Worm (Caenorhabditis elegans) whole organism, L4 larva: ENCODE results near the gene R02E4.2.

ENCODE experiments used
- F37D6.2 ChIP-seq: sonication (generic microtip); optimal IDR thresholded peaks from 2 replicates; lab custom pipeline; 2016; ENCODE audit warnings: mild to moderate bottlenecking, missing genetic modification characterization, missing compliant biosample characterization
- F49E8.2 ChIP-seq: sonication (generic microtip); optimal IDR thresholded peaks from 2 replicates; lab custom pipeline; 2016; ENCODE audit warnings: missing compliant biosample characterization, mild to moderate bottlenecking, missing genetic modification characterization, borderline replicate concordance
- aha-1 ChIP-seq: fragments of 150-350 bp; peaks from one replicate; lab custom pipeline; 2014; ENCODE audit warnings: missing biosample characterization, missing genetic modification characterization
- attf-4 ChIP-seq: sonication (generic microtip); optimal IDR thresholded peaks from 3 replicates; lab custom pipeline; 2017; ENCODE audit warnings: missing biosample characterization, missing genetic modification characterization
- ceh-20 ChIP-seq: fragments of 200-800 bp; sonication (Bioruptor generic); IDR thresholded peaks from 2 replicates; pipeline ENCODE4 v1.3.6; 2022; ENCODE audit warnings: missing genetic modification reagents, missing genetic modification characterization, missing compliant biosample characterization
- ceh-28 ChIP-seq: fragments of 150-350 bp; optimal IDR thresholded peaks from 2 replicates; lab custom pipeline; 2014; ENCODE audit warnings: missing biosample characterization, missing genetic modification reagents, missing genetic modification characterization
- ces-1 ChIP-seq: fragments of 150-350 bp; sonication (generic microtip); optimal IDR thresholded peaks from 4 replicates; lab custom pipeline; 2014; ENCODE audit warnings: missing biosample characterization, missing genetic modification reagents, missing genetic modification characterization
- dmd-6 ChIP-seq: fragments of 200-800 bp; sonication (Bioruptor generic); IDR thresholded peaks from 2 replicates; pipeline ENCODE4 v1.3.6; 2022; ENCODE audit warnings: missing genetic modification reagents, missing genetic modification characterization, missing compliant biosample characterization
- egl-43 ChIP-seq: fragments of 200-800 bp; sonication (Bioruptor generic); IDR thresholded peaks from 2 replicates; pipeline ENCODE4 v1.3.6; 2022; ENCODE audit warnings: missing genetic modification reagents, missing genetic modification characterization, missing compliant biosample characterization
- fos-1 ChIP-seq: fragments of 150-350 bp; optimal IDR thresholded peaks from 2 replicates; lab custom pipeline; 2014; ENCODE audit warnings: missing biosample characterization, missing genetic modification characterization
- hlh-11 ChIP-seq: fragments of 200-800 bp; sonication (Bioruptor generic); optimal IDR thresholded peaks from 2 replicates; lab custom pipeline; 2018; ENCODE audit warnings: mild to moderate bottlenecking, missing genetic modification characterization, missing compliant biosample characterization
- hlh-30 ChIP-seq: sonication (generic microtip); optimal IDR thresholded peaks from 2 replicates; lab custom pipeline; 2017; ENCODE audit warnings: antibody characterized with exemption, mild to moderate bottlenecking, missing genetic modification characterization, missing compliant biosample characterization; ENCODE audit not compliant: insufficient read depth
- hmg-1.1 ChIP-seq: fragments of 200-800 bp; sonication (Bioruptor generic); IDR thresholded peaks from 2 replicates; pipeline ENCODE4 v1.3.6; 2022; ENCODE audit warnings: missing genetic modification reagents, missing genetic modification characterization, missing compliant biosample characterization
- lin-1 ChIP-seq: fragments of 200-800 bp; sonication (Bioruptor generic); IDR thresholded peaks from 2 replicates; pipeline ENCODE4 v1.3.6; 2022; ENCODE audit warnings: missing genetic modification reagents, missing genetic modification characterization, missing compliant biosample characterization
- lin-13 ChIP-seq: fragments of 150-350 bp; optimal IDR thresholded peaks from 2 replicates; lab custom pipeline; 2014; ENCODE audit warnings: missing biosample characterization, missing genetic modification reagents, missing genetic modification characterization
- lin-29 ChIP-seq: fragments of 200-800 bp; sonication (Bioruptor generic); IDR thresholded peaks from 2 replicates; pipeline ENCODE4 v1.3.6; 2022; ENCODE audit warnings: missing genetic modification reagents, missing genetic modification characterization, missing compliant biosample characterization
- mdl-1 ChIP-seq, 2 experiments: fragments of 150-350 bp in 1 of 2; sonication (generic microtip) in 1 of 2; optimal IDR thresholded peaks; 2 replicates each; lab custom pipeline; 2014 to 2017; ENCODE audit warnings: missing biosample characterization in 2 of 2, missing genetic modification characterization in 2 of 2
- mep-1 ChIP-seq: fragments of 150-350 bp; sonication (generic microtip); optimal IDR thresholded peaks from 3 replicates; lab custom pipeline; 2014; ENCODE audit warnings: missing biosample characterization, missing genetic modification characterization
- mes-2 ChIP-seq: sonication (generic microtip); optimal IDR thresholded peaks from 2 replicates; lab custom pipeline; 2016; ENCODE audit warnings: missing genotype, mild to moderate bottlenecking, missing genetic modification characterization, missing compliant biosample characterization; ENCODE audit not compliant: poor library complexity, severe bottlenecking
- mxl-2 ChIP-seq: fragments of 200-800 bp; sonication (Bioruptor generic); conservative IDR thresholded peaks from 2 replicates; pipeline ENCODE4 v1.3.6; 2022; ENCODE audit warnings: missing genetic modification reagents, missing genetic modification characterization, missing compliant biosample characterization
- nhr-11 ChIP-seq: fragments of 150-350 bp; optimal IDR thresholded peaks from 2 replicates; lab custom pipeline; 2014; ENCODE audit warnings: missing biosample characterization, missing genetic modification characterization
- nhr-25 ChIP-seq: sonication (generic microtip); optimal IDR thresholded peaks from 2 replicates; lab custom pipeline; 2017; ENCODE audit warnings: missing genetic modification characterization, mild to moderate bottlenecking, missing compliant biosample characterization, antibody characterized with exemption, moderate library complexity, borderline replicate concordance; ENCODE audit not compliant: insufficient read depth
- nhr-48 ChIP-seq: sonication (generic microtip); optimal IDR thresholded peaks from 2 replicates; lab custom pipeline; 2016; ENCODE audit warnings: mild to moderate bottlenecking, missing genetic modification characterization, missing compliant biosample characterization
- nhr-77 ChIP-seq: fragments of 150-350 bp; optimal IDR thresholded peaks from 2 replicates; lab custom pipeline; 2014; ENCODE audit warnings: missing biosample characterization, missing genetic modification characterization
- rbr-2 ChIP-seq: sonication (generic microtip); optimal IDR thresholded peaks from 2 replicates; lab custom pipeline; 2016; ENCODE audit warnings: missing genotype, missing genetic modification characterization, missing compliant biosample characterization
- snpc-1.2 ChIP-seq: fragments of 200-800 bp; sonication (Bioruptor generic); IDR thresholded peaks from 2 replicates; pipeline ENCODE4 v1.3.6; 2022; ENCODE audit warnings: missing genetic modification reagents, missing genetic modification characterization, missing compliant biosample characterization
- spr-1 ChIP-seq: sonication (generic microtip); optimal IDR thresholded peaks from 2 replicates; lab custom pipeline; 2016; ENCODE audit warnings: mild to moderate bottlenecking, missing genetic modification characterization, missing compliant biosample characterization
- tra-1 ChIP-seq: fragments of 200-800 bp; sonication (Bioruptor generic); IDR thresholded peaks from 2 replicates; pipeline ENCODE4 v1.3.6; 2022; ENCODE audit warnings: missing genetic modification reagents, missing genetic modification characterization, missing compliant biosample characterization
- unc-62 ChIP-seq, 3 experiments: fragments of 150-350 bp in 1 of 3; sonication (generic microtip); optimal IDR thresholded peaks in 2 of 3; peaks in 1 of 3; 1 replicate in 1 of 3; 2 replicates in 2 of 3; lab custom pipeline; 2014 to 2017; ENCODE audit warnings: missing biosample characterization in 3 of 3, missing genetic modification characterization in 3 of 3, missing genetic modification reagents in 3 of 3, missing genotype in 1 of 3
- zfp-3 ChIP-seq: fragments of 200-800 bp; sonication (Bioruptor generic); conservative IDR thresholded peaks from 2 replicates; pipeline ENCODE4 v1.3.6; 2022; ENCODE audit warnings: missing genetic modification reagents, missing genetic modification characterization, missing compliant biosample characterization
- zip-11 ChIP-seq: fragments of 200-800 bp; sonication (Bioruptor generic); IDR thresholded peaks from 2 replicates; pipeline ENCODE4 v1.3.6; 2022; ENCODE audit warnings: missing genetic modification characterization, missing compliant biosample characterization

R02E4.2 gene

DNA sequence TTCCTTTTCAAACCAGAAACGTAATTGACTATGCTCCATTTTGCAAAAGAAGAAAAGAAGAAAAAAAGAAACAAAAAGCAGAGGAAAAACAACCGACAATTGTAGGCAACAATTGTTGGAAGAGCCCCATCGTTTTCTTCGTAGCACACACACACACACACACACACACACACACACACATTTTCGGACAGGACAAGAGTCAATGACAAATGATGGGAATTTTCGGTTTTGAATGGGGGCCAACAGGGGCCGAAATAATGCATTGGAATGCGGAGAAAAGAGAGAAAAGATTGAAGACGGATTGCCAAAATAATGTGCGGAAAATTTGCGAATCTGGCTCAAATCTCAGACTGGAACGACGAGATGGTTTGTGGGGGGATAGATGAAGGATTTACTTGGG is 47.5 kb downstream of the R02E4.2 start:
- TF ChIP-seq rbr-2 (tag; lab: Kevin White, UChicago) (no peak), snpc-1.2 (GFP tag; lab: Robert Waterston, UW) (no peak), ces-1 (no peak), lin-29 (GFP tag; lab: Robert Waterston, UW) (no peak), attf-4 (tag; lab: Kevin White, UChicago) (no peak), nhr-77 (tag; lab: Kevin White, UChicago) (no peak), hlh-11 (tag; lab: Kevin White, UChicago) (no peak), mep-1 (tag; lab: Kevin White, UChicago) (peak; percentile 17), F49E8.2 (no peak), aha-1 (tag; lab: Kevin White, UChicago) (no peak), nhr-25 (tag; lab: Kevin White, UChicago) (no peak), mxl-2 (GFP tag; lab: Robert Waterston, UW) (no peak), egl-43 (GFP tag; lab: Robert Waterston, UW) (no peak), ceh-20 (GFP tag; lab: Robert Waterston, UW) (0 out of 2 replicates have a peak, but pooled peaks have one; percentile 24)

DNA sequence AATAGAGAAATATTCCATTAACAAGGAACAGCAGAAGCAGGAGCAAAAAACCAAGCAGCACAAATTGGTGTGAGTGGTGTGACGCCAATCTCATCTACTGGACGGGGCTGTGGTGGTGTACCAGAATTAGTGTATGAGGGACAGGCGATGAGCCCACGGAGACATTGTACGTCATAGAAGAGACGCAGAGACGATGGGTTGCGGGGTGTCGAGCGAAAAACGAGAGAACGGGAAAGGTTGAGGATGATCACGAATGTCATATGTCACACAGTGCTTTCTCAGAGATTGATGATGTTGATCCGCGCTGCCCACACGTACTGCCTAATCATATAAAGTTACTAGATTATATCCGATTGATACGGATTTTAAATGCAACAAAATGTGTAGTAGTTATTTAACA is 50.6 kb downstream of the R02E4.2 start:
- TF ChIP-seq unc-62 (GFP tag; optimal IDR thresholded peaks at IDR 0.05 in 1 of 2; lab: Kevin White, UChicago): peak in 1 of 2 experiments; percentile 27
- TF ChIP-seq unc-62 (tag; optimal IDR thresholded peaks at IDR 0.05; lab: Kevin White, UChicago): no peak
- no peak for TF ChIP-seq zfp-3
- TF ChIP-seq hlh-30 (tag; lab: Kevin White, UChicago): peak; percentile 62
- TF ChIP-seq aha-1 (tag; lab: Kevin White, UChicago): peak; percentile 48
- 0 out of 2 replicates have a peak, but pooled peaks have one; percentile 9 for TF ChIP-seq dmd-6 (GFP tag; lab: Robert Waterston, UW)
- TF ChIP-seq attf-4 (tag; lab: Kevin White, UChicago): no peak
- no peak for TF ChIP-seq fos-1
- TF ChIP-seq nhr-11 (tag; lab: Kevin White, UChicago): peak; percentile 3
- TF ChIP-seq hlh-11 (tag; lab: Kevin White, UChicago): peak; percentile 43
- peak; percentile 33 for TF ChIP-seq mes-2 (tag; lab: Kevin White, UChicago)
- peak; percentile 36; the same call in 1 of the 2 replicates for TF ChIP-seq hmg-1.1 (GFP tag; lab: Robert Waterston, UW)
- peak in 1 of 2 experiments; percentile 41 for TF ChIP-seq mdl-1 (tag; optimal IDR thresholded peaks at IDR 0.05; lab: Kevin White, UChicago)

DNA sequence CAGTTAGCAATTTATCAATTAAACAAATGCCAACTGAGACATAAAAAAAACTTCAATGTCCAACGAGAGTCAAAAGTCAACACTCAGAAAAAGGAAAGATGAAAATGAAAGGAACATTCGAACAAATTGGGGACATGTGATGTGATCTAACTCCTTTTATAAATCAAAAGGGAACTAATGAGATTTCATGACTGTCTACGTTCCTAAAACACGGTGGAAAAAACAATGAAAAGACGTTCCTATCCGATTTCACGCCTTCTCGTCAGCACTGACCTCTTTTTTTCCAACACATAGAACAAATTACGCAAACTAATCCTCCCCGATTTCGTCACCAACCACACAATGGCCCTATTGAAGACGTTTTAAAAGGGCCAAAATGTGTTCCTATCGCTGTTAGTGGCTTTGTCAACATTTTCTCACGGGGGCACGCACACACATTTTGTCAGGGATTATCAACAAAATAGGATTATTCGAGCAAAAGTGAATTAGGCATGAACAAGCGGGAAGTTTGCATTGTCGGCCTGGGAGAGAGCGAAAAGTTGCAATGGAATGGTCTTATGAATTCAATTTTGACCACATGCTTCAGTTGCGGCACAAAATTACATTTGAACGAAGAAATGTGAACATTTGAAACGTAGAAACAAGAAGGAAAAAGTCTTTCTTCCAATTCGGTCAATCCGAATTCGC is 52.1 kb downstream of the R02E4.2 start:
- TF ChIP-seq egl-43 (GFP tag; lab: Robert Waterston, UW) (no peak), spr-1 (tag; lab: Kevin White, UChicago) (no peak), F49E8.2 (no peak), mxl-2 (GFP tag; lab: Robert Waterston, UW) (no peak), nhr-48 (tag; lab: Kevin White, UChicago) (no peak), unc-62 (GFP tag; optimal IDR thresholded peaks at IDR 0.05 in 1 of 2; lab: Kevin White, UChicago) (peak in 1 of 2 experiments; percentile 20), unc-62 (tag; optimal IDR thresholded peaks at IDR 0.05; lab: Kevin White, UChicago) (no peak), ces-1 (peak; percentile 56), lin-13 (no peak), aha-1 (tag; lab: Kevin White, UChicago) (peak; percentile 28), lin-1 (GFP tag; lab: Robert Waterston, UW) (no peak), mdl-1 (tag; optimal IDR thresholded peaks at IDR 0.05; lab: Kevin White, UChicago) (no peak), ceh-28 (no peak), zip-11 (GFP tag; lab: Robert Waterston, UW) (no peak)

DNA sequence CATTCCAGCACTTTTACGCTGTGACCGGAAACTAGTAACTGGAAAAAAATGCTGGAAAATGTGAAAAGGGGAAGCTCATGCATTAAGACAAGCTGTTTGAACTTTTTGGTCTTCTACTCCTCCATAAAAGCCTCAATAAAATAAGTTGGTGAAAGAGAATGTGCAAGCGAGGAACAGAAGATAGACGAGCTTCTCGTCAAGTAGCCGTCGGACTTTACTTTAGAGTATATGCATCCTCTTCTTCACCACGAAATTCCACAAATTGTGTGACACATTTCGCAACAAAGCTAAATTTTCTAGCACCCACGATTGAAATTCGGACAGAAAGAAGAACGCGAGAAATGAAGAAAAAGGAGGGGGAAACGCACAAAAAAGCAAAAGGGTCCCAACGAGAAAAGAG is 52.7 kb downstream of the R02E4.2 start:
- TF ChIP-seq tra-1 (GFP tag; lab: Robert Waterston, UW): no peak
- no peak for TF ChIP-seq F37D6.2 (tag; lab: Kevin White, UChicago)
- peak in 1 of 2 experiments; percentile 99 for TF ChIP-seq unc-62 (GFP tag; optimal IDR thresholded peaks at IDR 0.05 in 1 of 2; lab: Kevin White, UChicago)
- no peak for TF ChIP-seq unc-62 (tag; optimal IDR thresholded peaks at IDR 0.05; lab: Kevin White, UChicago)
- TF ChIP-seq, all 104 proteins: peak for 1
